Worm (Caenorhabditis elegans) whole organism, L1 larva: ENCODE measurements around the gene prx-14.
"Not testable (repeated sequence)": the region's sequence is repeated elsewhere in the genome, so short reads cannot be mapped to it uniquely, and the experiment has no call there.

ENCODE experiments used
- C34B4.2 ChIP-seq: sonication (generic microtip); optimal IDR thresholded peaks from 2 replicates; lab custom pipeline; 2017; ENCODE audit warnings: mild to moderate bottlenecking, missing genetic modification characterization, missing compliant biosample characterization
- F16B12.6 ChIP-seq: fragments of 150-350 bp; optimal IDR thresholded peaks from 2 replicates; lab custom pipeline; 2014; ENCODE audit warnings: missing biosample characterization, missing genetic modification characterization
- Y116A8C.19 ChIP-seq: sonication (generic microtip); optimal IDR thresholded peaks from 2 replicates; lab custom pipeline; 2016; ENCODE audit warnings: missing compliant biosample characterization, missing genetic modification characterization, borderline replicate concordance
- alr-1 ChIP-seq: fragments of 200-800 bp; sonication (Bioruptor generic); optimal IDR thresholded peaks from 2 replicates; lab custom pipeline; 2018; ENCODE audit warnings: borderline replicate concordance, mild to moderate bottlenecking, missing genetic modification characterization, missing compliant biosample characterization
- aly-2 ChIP-seq: fragments of 150-350 bp; optimal IDR thresholded peaks from 2 replicates; lab custom pipeline; 2014; ENCODE audit warnings: missing biosample characterization, missing genetic modification characterization
- blmp-1 ChIP-seq: fragments of 150-350 bp; optimal IDR thresholded peaks from 2 replicates; lab custom pipeline; 2014; ENCODE audit warnings: missing biosample characterization, missing genetic modification characterization
- ceh-63 ChIP-seq: fragments of 200-800 bp; sonication (Bioruptor generic); optimal IDR thresholded peaks from 2 replicates; lab custom pipeline; 2018; ENCODE audit warnings: mild to moderate bottlenecking, missing genetic modification characterization, missing compliant biosample characterization
- ceh-82 ChIP-seq, 3 experiments: fragments of 150-350 bp in 1 of 3; sonication (generic microtip) in 2 of 3; optimal IDR thresholded peaks; 2 replicates each; lab custom pipeline; 2014 to 2017; ENCODE audit warnings: missing biosample characterization in 3 of 3, missing genetic modification characterization in 3 of 3
- ceh-88 ChIP-seq: fragments of 200-800 bp; sonication (Bioruptor generic); IDR thresholded peaks from 2 replicates; pipeline ENCODE4 v1.3.6; 2022; ENCODE audit warnings: missing genetic modification characterization, missing compliant biosample characterization
- ceh-90 ChIP-seq: sonication (generic microtip); optimal IDR thresholded peaks from 2 replicates; lab custom pipeline; 2016; ENCODE audit warnings: missing genetic modification characterization, missing compliant biosample characterization
- dpl-1 ChIP-seq, 3 experiments: fragments of 150-350 bp in 2 of 3; sonication (generic microtip) in 1 of 3; optimal IDR thresholded peaks; 2 replicates each; lab custom pipeline; 2014 to 2017; ENCODE audit warnings: missing biosample characterization in 3 of 3, missing genetic modification characterization in 3 of 3, missing genetic modification reagents in 3 of 3
- efl-1 ChIP-seq, 4 experiments: fragments of 150-350 bp; optimal IDR thresholded peaks in 3 of 4; peaks in 1 of 4; 1 replicate in 1 of 4; 2 replicates in 3 of 4; lab custom pipeline; 2014; ENCODE audit warnings: missing biosample characterization in 2 of 4, missing genetic modification characterization in 2 of 4, missing genetic modification reagents in 2 of 4
- egl-27 ChIP-seq, 2 experiments: fragments of 150-350 bp in 1 of 2; sonication (generic microtip); optimal IDR thresholded peaks; 3 replicates each; lab custom pipeline; 2017 to 2018; ENCODE audit warnings: missing biosample characterization in 2 of 2, missing genetic modification characterization in 2 of 2, missing genetic modification reagents in 2 of 2
- elt-2 ChIP-seq: sonication (generic microtip); optimal IDR thresholded peaks from 2 replicates; lab custom pipeline; 2016; ENCODE audit warnings: missing genetic modification characterization, mild to moderate bottlenecking, inconsistent platforms, missing compliant biosample characterization, missing genetic modification reagents
- elt-3 ChIP-seq, 6 experiments: fragments of 150-350 bp in 1 of 6; sonication (generic microtip); optimal IDR thresholded peaks; 2 replicates each; lab custom pipeline; 2017 to 2018; ENCODE audit warnings: missing biosample characterization in 6 of 6, missing genetic modification characterization in 6 of 6, inconsistent platforms in 1 of 6
- fkh-8 ChIP-seq: sonication (generic microtip); optimal IDR thresholded peaks from 2 replicates; lab custom pipeline; 2016; ENCODE audit warnings: mild to moderate bottlenecking, missing genetic modification characterization, missing compliant biosample characterization
- hlh-4 ChIP-seq: sonication (generic microtip); optimal IDR thresholded peaks from 2 replicates; lab custom pipeline; 2016; ENCODE audit warnings: mild to moderate bottlenecking, missing genetic modification characterization, missing compliant biosample characterization
- hpl-2 ChIP-seq: fragments of 150-350 bp; optimal IDR thresholded peaks from 2 replicates; lab custom pipeline; 2014; ENCODE audit warnings: missing biosample characterization, missing genetic modification reagents, missing genetic modification characterization
- irx-1 ChIP-seq: sonication (generic microtip); optimal IDR thresholded peaks from 2 replicates; lab custom pipeline; 2016; ENCODE audit warnings: missing genetic modification characterization, missing compliant biosample characterization
- jun-1 ChIP-seq: fragments of 150-350 bp; optimal IDR thresholded peaks from 2 replicates; lab custom pipeline; 2014; ENCODE audit warnings: missing biosample characterization, missing genetic modification reagents, missing genetic modification characterization
- lin-13 ChIP-seq: fragments of 150-350 bp; optimal IDR thresholded peaks from 2 replicates; lab custom pipeline; 2014; ENCODE audit warnings: missing biosample characterization, missing genetic modification reagents, missing genetic modification characterization
- lin-14 ChIP-seq: fragments of 200-800 bp; sonication (Bioruptor generic); optimal IDR thresholded peaks from 2 replicates; lab custom pipeline; 2018; ENCODE audit warnings: mild to moderate bottlenecking, missing genetic modification characterization, moderate library complexity, missing compliant biosample characterization
- lin-35 ChIP-seq, 2 experiments: fragments of 150-350 bp; optimal IDR thresholded peaks; 2 replicates each; lab custom pipeline; 2014; ENCODE audit warnings: missing biosample characterization in 2 of 2, missing genetic modification characterization in 2 of 2, missing genetic modification reagents in 2 of 2
- lir-3 ChIP-seq: sonication (generic microtip); optimal IDR thresholded peaks from 2 replicates; lab custom pipeline; 2016; ENCODE audit warnings: mild to moderate bottlenecking, missing genetic modification characterization, moderate library complexity, missing compliant biosample characterization; ENCODE audit not compliant: poor library complexity
- lsy-2 ChIP-seq, 2 experiments: fragments of 150-350 bp; optimal IDR thresholded peaks; 2 replicates each; lab custom pipeline; 2014; ENCODE audit warnings: missing biosample characterization in 2 of 2, missing genetic modification characterization in 2 of 2
- mdl-1 ChIP-seq, 2 experiments: fragments of 150-350 bp; optimal IDR thresholded peaks; 2 replicates each; lab custom pipeline; 2014 to 2017; ENCODE audit warnings: missing biosample characterization in 2 of 2, missing genetic modification characterization in 2 of 2, inconsistent platforms in 1 of 2
- nhr-12 ChIP-seq: sonication (generic microtip); optimal IDR thresholded peaks from 2 replicates; lab custom pipeline; 2017; ENCODE audit warnings: missing biosample characterization, missing genetic modification characterization
- nhr-19 ChIP-seq: fragments of 200-800 bp; sonication (Bioruptor generic); conservative IDR thresholded peaks from 2 replicates; pipeline ENCODE4 v1.3.6; 2022; ENCODE audit warnings: missing genetic modification characterization, missing compliant biosample characterization
- nhr-20 ChIP-seq: sonication (generic microtip); optimal IDR thresholded peaks from 2 replicates; lab custom pipeline; 2016; ENCODE audit warnings: mild to moderate bottlenecking, missing genetic modification characterization, missing compliant biosample characterization
- nhr-76 ChIP-seq: sonication (generic microtip); optimal IDR thresholded peaks from 2 replicates; lab custom pipeline; 2017; ENCODE audit warnings: missing biosample characterization, missing genetic modification characterization
- nhr-84 ChIP-seq: sonication (generic microtip); optimal IDR thresholded peaks from 2 replicates; lab custom pipeline; 2017; ENCODE audit warnings: missing biosample characterization, missing genetic modification characterization
- nhr-85 ChIP-seq: sonication (generic microtip); peaks from one replicate; lab custom pipeline; 2016; ENCODE audit warnings: missing genetic modification characterization, inconsistent platforms, missing compliant biosample characterization
- pag-3 ChIP-seq: sonication (generic microtip); optimal IDR thresholded peaks from 2 replicates; lab custom pipeline; 2017; ENCODE audit warnings: missing genetic modification characterization, mild to moderate bottlenecking, missing compliant biosample characterization, antibody characterized with exemption, borderline replicate concordance; ENCODE audit not compliant: insufficient read depth
- pqm-1 ChIP-seq: sonication (generic microtip); optimal IDR thresholded peaks from 3 replicates; lab custom pipeline; 2017; ENCODE audit warnings: missing biosample characterization, missing genetic modification characterization
- snu-23 ChIP-seq: sonication (generic microtip); optimal IDR thresholded peaks from 2 replicates; lab custom pipeline; 2016; ENCODE audit warnings: missing genetic modification characterization, missing compliant biosample characterization
- unc-130 ChIP-seq: fragments of 150-350 bp; optimal IDR thresholded peaks from 2 replicates; lab custom pipeline; 2017; ENCODE audit warnings: missing biosample characterization, missing genetic modification characterization, inconsistent platforms
- unc-30 ChIP-seq: sonication (generic microtip); optimal IDR thresholded peaks from 2 replicates; lab custom pipeline; 2017; ENCODE audit warnings: missing biosample characterization, missing genetic modification characterization
- unc-62 ChIP-seq: fragments of 150-350 bp; optimal IDR thresholded peaks from 2 replicates; lab custom pipeline; 2014; ENCODE audit warnings: missing biosample characterization, missing genetic modification reagents, missing genetic modification characterization
- vab-15 ChIP-seq: sonication (generic microtip); optimal IDR thresholded peaks from 2 replicates; lab custom pipeline; 2017; ENCODE audit warnings: missing genotype, mild to moderate bottlenecking, missing genetic modification characterization, missing compliant biosample characterization
- xbp-1 ChIP-seq: sonication (generic microtip); optimal IDR thresholded peaks from 2 replicates; lab custom pipeline; 2016; ENCODE audit warnings: missing genetic modification characterization, missing compliant biosample characterization
- zip-4 ChIP-seq: fragments of 200-800 bp; sonication (Bioruptor generic); optimal IDR thresholded peaks from 2 replicates; lab custom pipeline; 2018; ENCODE audit warnings: mild to moderate bottlenecking, missing genetic modification characterization, moderate library complexity, missing compliant biosample characterization
- ztf-4 ChIP-seq: fragments of 150-350 bp; optimal IDR thresholded peaks from 2 replicates; lab custom pipeline; 2014; ENCODE audit warnings: missing biosample characterization, missing genetic modification characterization

The prx-14 gene

DNA sequence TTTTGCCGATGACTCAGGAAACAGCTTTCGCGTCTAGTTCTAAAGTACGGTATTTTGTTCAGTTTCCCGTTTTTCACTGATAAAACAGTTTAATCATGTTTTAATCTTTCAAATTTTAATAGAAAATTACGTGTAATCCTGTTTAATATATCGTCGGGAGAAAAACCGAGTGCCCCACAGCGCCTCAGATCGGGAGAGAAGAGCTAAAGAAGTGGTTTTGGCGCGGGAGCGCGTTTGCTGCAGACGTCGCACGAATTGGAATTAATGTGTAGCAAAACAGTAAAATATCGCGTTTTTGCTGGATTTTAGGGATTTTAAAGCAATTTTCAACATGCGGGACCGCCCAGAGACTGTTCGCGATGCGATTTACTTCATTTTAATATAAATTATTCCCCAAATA, 17.8 kb downstream of the prx-14 start:
- peak; percentile 30 for TF ChIP-seq nhr-19
- TF ChIP-seq, all 84 proteins: peak for 1; not testable (repeated sequence) for 83

DNA sequence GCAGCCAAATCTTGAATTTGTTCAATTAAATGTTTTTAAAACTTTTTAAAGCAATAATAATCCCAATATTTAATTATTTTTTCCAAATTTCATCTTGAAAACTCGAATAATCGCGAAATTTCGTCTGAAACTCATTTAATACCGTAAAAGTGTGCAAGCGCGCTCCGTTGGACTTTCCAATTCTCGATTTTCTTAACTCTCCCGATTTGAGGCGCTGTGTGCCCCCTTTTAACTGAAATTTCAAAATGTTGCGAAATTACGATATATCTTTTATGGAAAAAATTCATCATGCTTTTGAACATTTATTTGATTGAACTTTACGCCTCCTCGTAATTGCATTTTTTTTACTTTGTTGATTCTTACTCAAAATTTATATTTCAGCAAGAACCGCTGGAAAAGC, 19.5 kb downstream of the prx-14 start, which contains the start of gene R07H5.11:
TSS of gene R07H5.11 (plus strand) at position 380 of the 400 bp plus-strand sequence.
- TF ChIP-seq nhr-19; irx-1 (tag; lab: Kevin White, UChicago); efl-1 (optimal IDR thresholded peaks at IDR 0.05; lab: Kevin White, UChicago); efl-1 (GFP tag; optimal IDR thresholded peaks at IDR 0.05 in 1 of 2; lab: Kevin White, UChicago): not testable (repeated sequence)

DNA sequence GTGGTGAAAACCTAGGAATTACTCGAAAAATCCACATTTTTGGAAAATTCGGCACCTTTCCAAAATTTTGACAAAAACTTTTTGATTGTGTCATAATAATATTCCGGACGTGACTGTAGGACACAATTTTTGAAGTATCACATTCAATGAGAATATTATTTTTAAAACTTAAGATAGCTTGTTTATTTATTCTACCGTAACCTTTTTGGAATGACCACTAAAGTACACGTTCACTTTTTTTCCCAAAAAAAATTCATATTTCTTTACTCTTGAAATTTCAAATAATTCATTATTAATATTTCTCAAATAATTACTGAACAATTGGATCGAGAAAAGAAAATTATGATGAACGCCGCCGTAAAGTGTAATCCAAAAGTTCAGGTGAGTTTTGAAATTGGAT, 24.3 kb downstream of the prx-14 start, which contains the start of gene R07H5.9:
TSS of gene R07H5.9 (plus strand) at position 301 of the 400 bp plus-strand sequence.
- no peak for TF ChIP-seq unc-130
- no peak for TF ChIP-seq nhr-84 (tag; lab: Kevin White, UChicago)
- no peak for TF ChIP-seq pag-3 (tag; lab: Kevin White, UChicago)
- TF ChIP-seq snu-23 (GFP tag; lab: Kevin White, UChicago), result no peak
- TF ChIP-seq lin-13 (GFP tag; lab: Kevin White, UChicago), result no peak
- TF ChIP-seq F16B12.6 (tag; lab: Kevin White, UChicago), result no peak
- TF ChIP-seq nhr-76 (tag; lab: Kevin White, UChicago), result no peak
- TF ChIP-seq aly-2, result no peak
- no peak for TF ChIP-seq ztf-4 (tag; lab: Kevin White, UChicago)
- TF ChIP-seq mdl-1 (tag; optimal IDR thresholded peaks at IDR 0.05; lab: Kevin White, UChicago), result no peak
- no peak for TF ChIP-seq alr-1 (tag; lab: Kevin White, UChicago)
- no peak for TF ChIP-seq hpl-2
- TF ChIP-seq, all 84 proteins: peak for 0

DNA sequence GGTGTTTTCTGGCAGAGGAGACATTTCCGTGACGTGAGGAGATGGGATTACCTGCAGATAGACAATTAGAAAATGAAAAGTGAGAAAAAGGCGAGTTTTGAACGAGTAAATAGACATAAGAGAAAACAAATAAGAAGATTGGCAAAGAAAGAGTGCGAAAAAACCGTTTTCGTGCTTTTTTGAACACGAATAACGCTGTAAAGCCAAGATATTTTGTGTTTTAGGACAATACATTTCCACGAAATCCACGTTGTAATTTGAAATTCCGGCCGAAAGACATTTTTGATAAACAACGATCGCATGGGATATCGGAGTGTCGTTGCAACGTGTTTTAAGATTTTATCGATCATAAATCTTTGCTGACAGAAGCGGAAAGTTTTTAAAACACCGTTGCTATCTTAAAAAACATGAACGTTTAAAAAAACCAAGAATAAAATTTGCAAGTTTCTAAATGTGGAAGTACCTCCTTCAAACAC, 27.9 kb downstream of the prx-14 start, which contains the start of gene adk-1:
TSS of gene adk-1 (minus strand) at position 51 of the 476 bp plus-strand sequence.
- TF ChIP-seq ceh-63 (no peak), ztf-4 (tag; lab: Kevin White, UChicago) (no peak), blmp-1 (tag; lab: Kevin White, UChicago) (peak; percentile 6), egl-27 (tag; optimal IDR thresholded peaks at IDR 0.05; lab: Kevin White, UChicago) (no peak), lin-35 (GFP tag; optimal IDR thresholded peaks at IDR 0.05; lab: Kevin White, UChicago) (peak; percentile 12 to 68), efl-1 (optimal IDR thresholded peaks at IDR 0.05; lab: Kevin White, UChicago) (peak in 1 of 2 experiments; percentile 68), efl-1 (GFP tag; optimal IDR thresholded peaks at IDR 0.05 in 1 of 2; lab: Kevin White, UChicago) (peak; percentile 73 to 97), elt-3 (tag; optimal IDR thresholded peaks at IDR 0.05; lab: Kevin White, UChicago) (no peak), xbp-1 (tag; lab: Kevin White, UChicago) (peak; percentile 2), lsy-2 (tag; optimal IDR thresholded peaks at IDR 0.05; lab: Kevin White, UChicago) (peak; percentile 11 to 49), dpl-1 (GFP tag; optimal IDR thresholded peaks at IDR 0.05; lab: Kevin White, UChicago) (peak in 2 of 3 experiments; percentile 57 to 75), aly-2 (no peak)

DNA sequence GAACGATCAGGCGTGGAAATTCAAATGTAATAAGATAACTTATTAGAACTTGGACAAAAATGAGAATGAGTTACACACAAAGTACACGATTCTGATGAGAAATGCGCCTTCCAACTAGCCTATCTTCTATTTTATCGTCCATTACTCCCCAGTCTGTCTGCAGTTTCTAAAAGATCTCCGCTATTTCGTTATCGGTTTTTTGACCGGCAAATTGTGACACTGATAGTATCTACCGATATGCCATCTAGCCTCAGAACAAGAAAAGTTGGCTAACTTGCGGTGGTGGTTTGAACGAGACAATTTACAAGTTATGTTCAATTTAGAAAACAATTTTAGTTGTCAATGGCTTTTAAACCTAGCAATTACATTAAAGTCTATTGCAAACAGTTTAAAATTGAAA, 28.6 kb downstream of the prx-14 start:
- TF ChIP-seq unc-130, result peak; percentile 21
- TF ChIP-seq elt-2 (tag; lab: Kevin White, UChicago), result peak; percentile 44
- peak; percentile 52 for TF ChIP-seq blmp-1 (tag; lab: Kevin White, UChicago)
- no peak for TF ChIP-seq zip-4 (GFP tag; lab: Kevin White, UChicago)
- TF ChIP-seq unc-30 (tag; lab: Kevin White, UChicago), result no peak
- no peak for TF ChIP-seq jun-1 (tag; lab: Kevin White, UChicago)
- no peak for TF ChIP-seq ceh-90 (tag; lab: Kevin White, UChicago)
- peak; percentile 78 for TF ChIP-seq lin-14 (GFP tag; lab: Kevin White, UChicago)
- TF ChIP-seq nhr-85 (tag; lab: Kevin White, UChicago), result peak; percentile 71
- TF ChIP-seq fkh-8 (tag; lab: Kevin White, UChicago), result no peak
- TF ChIP-seq efl-1 (optimal IDR thresholded peaks at IDR 0.05; lab: Kevin White, UChicago), result no peak
- no peak for TF ChIP-seq efl-1 (GFP tag; optimal IDR thresholded peaks at IDR 0.05 in 1 of 2; lab: Kevin White, UChicago)
- no peak for TF ChIP-seq lir-3
- TF ChIP-seq ceh-88, result no peak
- TF ChIP-seq Y116A8C.19, result no peak
- no peak for TF ChIP-seq nhr-12 (tag; lab: Kevin White, UChicago)
- TF ChIP-seq hlh-4 (tag; lab: Kevin White, UChicago), result no peak
- no peak for TF ChIP-seq vab-15 (tag; lab: Kevin White, UChicago)
- TF ChIP-seq ceh-82 (tag; optimal IDR thresholded peaks at IDR 0.05; lab: Kevin White, UChicago), result peak in 1 of 3 experiments; percentile 0
- TF ChIP-seq snu-23 (GFP tag; lab: Kevin White, UChicago), result peak; percentile 13
- no peak for TF ChIP-seq C34B4.2 (tag; lab: Kevin White, UChicago)
- TF ChIP-seq nhr-20 (tag; lab: Kevin White, UChicago), result peak; percentile 23
- TF ChIP-seq unc-62 (GFP tag; lab: Kevin White, UChicago), result no peak
- no peak for TF ChIP-seq pqm-1 (tag; lab: Kevin White, UChicago)
